Worm (Caenorhabditis elegans): Measurements from ENCODE around the gene M05D6.3.

The M05D6.3 gene

ce11 chrII:8475306-8475822 lies at the start of gene M05D6.3, which contains the start of gene M05D6.1:
Gene M05D6.3 (plus strand): TSS chrII:8475772.
Gene M05D6.1 (minus strand): TSS chrII:8475406.
- no peak for TF ChIP-seq hnd-1 (tag; optimal IDR thresholded peaks at IDR 0.05)
- no peak for TF ChIP-seq tbx-37 (GFP tag; conservative IDR thresholded peaks at IDR 0.05)
- no peak for TF ChIP-seq flt-1 (GFP tag; IDR thresholded peaks at IDR 0.05)
- no peak for TF ChIP-seq ets-7 (tag; optimal IDR thresholded peaks at IDR 0.05)
- TF ChIP-seq ceh-13 (GFP tag; optimal IDR thresholded peaks at IDR 0.05), result no peak
- TF ChIP-seq scrt-1 (GFP tag; IDR thresholded peaks at IDR 0.05), result no peak
- no peak for TF ChIP-seq aly-1 (tag; optimal IDR thresholded peaks at IDR 0.05)
- TF ChIP-seq tra-4 (tag; optimal IDR thresholded peaks at IDR 0.05), result no peak

ce11 chrII:8428758-8428946 lies 46.9 kb upstream of the M05D6.3 start, which contains the start of gene F14E5.2:
Gene F14E5.2 (minus strand): TSS chrII:8428858.
- no peak for TF ChIP-seq scrt-1 (GFP tag; IDR thresholded peaks at IDR 0.05)

ce11 chrII:8428947-8429919 lies 46.3 kb upstream of the M05D6.3 start:
- no peak for TF ChIP-seq hmg-4 (GFP tag; optimal IDR thresholded peaks at IDR 0.05)
- no peak for TF ChIP-seq tbx-37 (GFP tag; conservative IDR thresholded peaks at IDR 0.05)
- TF ChIP-seq ama-1 (optimal IDR thresholded peaks at IDR 0.05), result no peak
- TF ChIP-seq ceh-36 (tag; optimal IDR thresholded peaks at IDR 0.05), result no peak
- no peak for TF ChIP-seq F13C5.2 (tag; optimal IDR thresholded peaks at IDR 0.05)
- TF ChIP-seq pes-1 (GFP tag; IDR thresholded peaks at IDR 0.05), result no peak
- TF ChIP-seq tbx-11 (GFP tag; IDR thresholded peaks at IDR 0.05), result no peak
- TF ChIP-seq hmbx-1 (tag; optimal IDR thresholded peaks at IDR 0.05), result no peak
- TF ChIP-seq scrt-1 (GFP tag; IDR thresholded peaks at IDR 0.05), result no peak
- no peak for TF ChIP-seq sea-1 (GFP tag; conservative IDR thresholded peaks at IDR 0.05)
- no peak for TF ChIP-seq hnd-1 (tag; optimal IDR thresholded peaks at IDR 0.05)
- no peak for TF ChIP-seq aly-1 (tag; optimal IDR thresholded peaks at IDR 0.05)
- no peak for TF ChIP-seq B0310.2 (tag; optimal IDR thresholded peaks at IDR 0.05)
- TF ChIP-seq flt-1 (GFP tag; IDR thresholded peaks at IDR 0.05), result no peak
- no peak for TF ChIP-seq tra-4 (tag; optimal IDR thresholded peaks at IDR 0.05)
- no peak for TF ChIP-seq ets-7 (tag; optimal IDR thresholded peaks at IDR 0.05)

ce11 chrII:8431954-8432353 lies 43.6 kb upstream of the M05D6.3 start, which contains the start of gene acp-2:
Gene acp-2 (minus strand): TSS chrII:8432054.
- no peak for TF ChIP-seq hmbx-1 (tag; optimal IDR thresholded peaks at IDR 0.05)
- no peak for TF ChIP-seq scrt-1 (GFP tag; IDR thresholded peaks at IDR 0.05)

ce11 chrII:8435005-8435404 lies 40.6 kb upstream of the M05D6.3 start, which contains the start of gene acp-4:
Gene acp-4 (minus strand): TSS chrII:8435105.
- TF ChIP-seq flt-1 (GFP tag; IDR thresholded peaks at IDR 0.05) (no peak), scrt-1 (GFP tag; IDR thresholded peaks at IDR 0.05) (no peak), tbx-37 (GFP tag; conservative IDR thresholded peaks at IDR 0.05) (no peak), sea-1 (GFP tag; conservative IDR thresholded peaks at IDR 0.05) (no peak), hmg-4 (GFP tag; optimal IDR thresholded peaks at IDR 0.05) (no peak), tra-4 (tag; optimal IDR thresholded peaks at IDR 0.05) (no peak), B0310.2 (tag; optimal IDR thresholded peaks at IDR 0.05) (no peak), aly-1 (tag; optimal IDR thresholded peaks at IDR 0.05) (no peak), ceh-13 (GFP tag; optimal IDR thresholded peaks at IDR 0.05) (no peak), hnd-1 (tag; optimal IDR thresholded peaks at IDR 0.05) (no peak)

- TF ChIP-seq tbx-37 (GFP tag; conservative IDR thresholded peaks at IDR 0.05) (no peak), scrt-1 (GFP tag; IDR thresholded peaks at IDR 0.05) (no peak), ama-1 (optimal IDR thresholded peaks at IDR 0.05) (no peak), ceh-13 (GFP tag; optimal IDR thresholded peaks at IDR 0.05) (no peak), ceh-36 (tag; optimal IDR thresholded peaks at IDR 0.05) (no peak), hmbx-1 (tag; optimal IDR thresholded peaks at IDR 0.05) (no peak), hnd-1 (tag; optimal IDR thresholded peaks at IDR 0.05) (no peak), pes-1 (GFP tag; IDR thresholded peaks at IDR 0.05) (no peak), tra-4 (tag; optimal IDR thresholded peaks at IDR 0.05) (no peak), B0310.2 (tag; optimal IDR thresholded peaks at IDR 0.05) (no peak), tbx-11 (GFP tag; IDR thresholded peaks at IDR 0.05) (no peak), sea-1 (GFP tag; conservative IDR thresholded peaks at IDR 0.05) (no peak), aly-1 (tag; optimal IDR thresholded peaks at IDR 0.05) (no peak), F13C5.2 (tag; optimal IDR thresholded peaks at IDR 0.05) (no peak), hmg-4 (GFP tag; optimal IDR thresholded peaks at IDR 0.05) (no peak), flt-1 (GFP tag; IDR thresholded peaks at IDR 0.05) (no peak), ets-7 (tag; optimal IDR thresholded peaks at IDR 0.05) (no peak)
Observed at ce11 chrII:8437035-8437434, 38.5 kb upstream of the M05D6.3 start, which contains the start of gene acp-3. Gene acp-3 (minus strand): TSS chrII:8437135.

- TF ChIP-seq ama-1 (optimal IDR thresholded peaks at IDR 0.05) (no peak), tbx-37 (GFP tag; conservative IDR thresholded peaks at IDR 0.05) (no peak), sea-1 (GFP tag; conservative IDR thresholded peaks at IDR 0.05) (no peak), ceh-36 (tag; optimal IDR thresholded peaks at IDR 0.05) (no peak)
Observed at ce11 chrII:8438791-8439287, 36.7 kb upstream of the M05D6.3 start, which contains the start of gene lips-10. Gene lips-10 (plus strand): TSS chrII:8439168.

ce11 chrII:8440097-8440496 lies 35.5 kb upstream of the M05D6.3 start:
- no peak for TF ChIP-seq sea-1 (GFP tag; conservative IDR thresholded peaks at IDR 0.05)
- no peak for TF ChIP-seq tbx-11 (GFP tag; IDR thresholded peaks at IDR 0.05)
- TF ChIP-seq pes-1 (GFP tag; IDR thresholded peaks at IDR 0.05), result no peak
- no peak for TF ChIP-seq ceh-13 (GFP tag; optimal IDR thresholded peaks at IDR 0.05)
- TF ChIP-seq tra-4 (tag; optimal IDR thresholded peaks at IDR 0.05), result no peak
- no peak for TF ChIP-seq ama-1 (optimal IDR thresholded peaks at IDR 0.05)
- TF ChIP-seq scrt-1 (GFP tag; IDR thresholded peaks at IDR 0.05), result no peak
- TF ChIP-seq tbx-37 (GFP tag; conservative IDR thresholded peaks at IDR 0.05), result no peak
- TF ChIP-seq hnd-1 (tag; optimal IDR thresholded peaks at IDR 0.05), result no peak
- TF ChIP-seq flt-1 (GFP tag; IDR thresholded peaks at IDR 0.05), result no peak
- no peak for TF ChIP-seq ets-7 (tag; optimal IDR thresholded peaks at IDR 0.05)
- no peak for TF ChIP-seq B0310.2 (tag; optimal IDR thresholded peaks at IDR 0.05)
- TF ChIP-seq hmg-4 (GFP tag; optimal IDR thresholded peaks at IDR 0.05), result no peak
- TF ChIP-seq aly-1 (tag; optimal IDR thresholded peaks at IDR 0.05), result no peak
- no peak for TF ChIP-seq ceh-36 (tag; optimal IDR thresholded peaks at IDR 0.05)
